Fruit fly (Drosophila melanogaster): ENCODE measurements around the gene Idi.

The Idi gene

dm6 chr3R:21269923-21270322 is at the start of gene Idi, which contains the start of gene AP-2sigma:
Idi (plus strand) TSS chr3R:21270126.
AP-2sigma (minus strand) TSS chr3R:21270075.
- TF ChIP-seq ttk (optimal IDR thresholded peaks at IDR 0.05) (no peak), Myc (optimal IDR thresholded peaks at IDR 0.05) (no peak), Sin3A (optimal IDR thresholded peaks at IDR 0.05) (no peak), h (optimal IDR thresholded peaks at IDR 0.05) (no peak), insv (optimal IDR thresholded peaks at IDR 0.05) (no peak), psq (optimal IDR thresholded peaks at IDR 0.05) (no peak)

- TF ChIP-seq insv (optimal IDR thresholded peaks at IDR 0.05): no peak
- no peak for TF ChIP-seq psq (optimal IDR thresholded peaks at IDR 0.05)
- TF ChIP-seq Myc (optimal IDR thresholded peaks at IDR 0.05): no peak
- no peak for TF ChIP-seq h (optimal IDR thresholded peaks at IDR 0.05)
- TF ChIP-seq ttk (optimal IDR thresholded peaks at IDR 0.05): no peak
- no peak for TF ChIP-seq Sin3A (optimal IDR thresholded peaks at IDR 0.05)
Measured at dm6 chr3R:21223453-21224057, 46.4 kb upstream of the Idi start, which contains the start of the genes CG3337 and Nelf-A. CG3337 (minus strand) TSS chr3R:21223584. Nelf-A (plus strand) TSS chr3R:21223704.

dm6 chr3R:21224230-21224629 is 45.7 kb upstream of the Idi start:
- TF ChIP-seq insv (optimal IDR thresholded peaks at IDR 0.05) (no peak), Sin3A (optimal IDR thresholded peaks at IDR 0.05) (no peak), psq (optimal IDR thresholded peaks at IDR 0.05) (no peak), h (optimal IDR thresholded peaks at IDR 0.05) (no peak), ttk (optimal IDR thresholded peaks at IDR 0.05) (no peak), Myc (optimal IDR thresholded peaks at IDR 0.05) (no peak)

dm6 chr3R:21237099-21237498 is 32.8 kb upstream of the Idi start, which contains the start of gene e:
e (minus strand) TSS chr3R:21237177.
- TF ChIP-seq Myc (optimal IDR thresholded peaks at IDR 0.05) (no peak), Sin3A (optimal IDR thresholded peaks at IDR 0.05) (no peak), h (optimal IDR thresholded peaks at IDR 0.05) (no peak), psq (optimal IDR thresholded peaks at IDR 0.05) (no peak), ttk (optimal IDR thresholded peaks at IDR 0.05) (no peak), insv (optimal IDR thresholded peaks at IDR 0.05) (no peak)

DNA sequence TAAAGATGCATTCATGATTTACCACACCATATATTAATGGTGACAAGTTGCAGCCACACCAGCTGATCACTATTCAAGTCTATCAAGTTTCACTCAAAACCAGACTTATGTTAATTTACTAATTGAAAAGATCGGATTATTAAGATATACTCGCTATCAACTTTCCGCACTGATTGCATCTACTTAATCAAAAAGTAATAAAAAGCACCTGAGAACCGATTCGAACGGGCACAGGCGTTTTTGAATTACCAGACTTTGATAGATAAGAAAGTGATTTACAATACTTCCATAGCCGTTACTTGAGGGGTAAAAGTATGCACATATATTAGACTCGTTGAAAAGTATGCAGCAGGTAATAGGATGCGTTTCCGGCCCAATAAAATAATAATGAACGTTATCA is 28.6 kb upstream of the Idi start:
- TF ChIP-seq Myc (optimal IDR thresholded peaks at IDR 0.05) (no peak), insv (optimal IDR thresholded peaks at IDR 0.05) (no peak), h (optimal IDR thresholded peaks at IDR 0.05) (no peak), psq (optimal IDR thresholded peaks at IDR 0.05) (no peak), Sin3A (optimal IDR thresholded peaks at IDR 0.05) (no peak), ttk (optimal IDR thresholded peaks at IDR 0.05) (no peak)

dm6 chr3R:21242318-21242717 is 27.6 kb upstream of the Idi start, which contains the start of gene CG5892:
CG5892 (plus strand) TSS chr3R:21242618.
- TF ChIP-seq insv (optimal IDR thresholded peaks at IDR 0.05): no peak
- TF ChIP-seq psq (optimal IDR thresholded peaks at IDR 0.05): no peak
- no peak for TF ChIP-seq h (optimal IDR thresholded peaks at IDR 0.05)

DNA sequence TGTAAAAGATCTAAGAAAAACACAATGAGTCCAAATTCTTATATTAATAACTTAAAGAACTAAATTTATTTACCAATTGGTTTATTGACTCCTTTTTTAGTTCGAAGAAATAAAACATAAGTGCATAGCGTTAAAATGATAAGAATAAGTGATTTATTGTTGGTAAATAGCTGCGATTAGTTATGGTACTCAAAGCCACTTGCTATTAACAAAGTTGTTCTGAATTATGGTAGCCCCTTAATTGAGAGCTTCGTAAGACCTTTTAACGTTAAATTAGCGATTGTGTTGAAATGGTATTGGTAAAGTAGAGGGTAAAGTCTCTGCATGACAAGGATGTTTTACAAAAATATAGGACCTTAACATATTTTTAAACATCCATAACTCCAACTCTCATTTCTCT is 24.1 kb upstream of the Idi start:
- TF ChIP-seq Myc (optimal IDR thresholded peaks at IDR 0.05) (no peak), psq (optimal IDR thresholded peaks at IDR 0.05) (no peak), h (optimal IDR thresholded peaks at IDR 0.05) (no peak), ttk (optimal IDR thresholded peaks at IDR 0.05) (no peak), Sin3A (optimal IDR thresholded peaks at IDR 0.05) (no peak), insv (optimal IDR thresholded peaks at IDR 0.05) (no peak)

DNA sequence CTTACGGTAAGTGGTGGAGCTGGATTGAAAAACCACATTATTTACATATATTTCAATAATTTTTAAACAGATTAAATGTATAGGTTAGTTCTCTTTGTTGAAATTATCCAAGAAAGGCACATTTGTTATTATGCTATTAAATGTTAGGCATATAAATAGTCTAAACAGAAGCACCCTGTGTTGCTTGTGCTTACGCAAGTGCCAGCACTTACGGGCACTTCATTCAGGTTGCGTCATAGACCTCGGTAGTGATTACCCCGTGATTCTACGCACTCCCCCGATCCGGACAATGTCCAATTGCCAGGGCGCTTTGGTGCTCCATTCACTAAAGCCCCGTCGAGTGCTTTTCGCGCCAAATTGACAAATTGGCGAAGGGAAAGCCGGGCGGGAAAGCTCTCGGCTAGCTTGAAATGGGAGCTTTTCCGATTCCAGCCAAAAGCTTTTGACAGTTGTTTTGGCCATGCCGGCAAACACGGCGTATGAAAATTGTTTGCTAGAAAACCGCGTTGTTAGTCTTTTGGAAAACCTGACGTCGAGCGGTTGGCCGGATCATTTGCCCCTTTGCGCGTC is 23.3 kb upstream of the Idi start, which contains the start of gene ETHR:
Gene ETHR, plus strand, starts transcription at position 520 of the 570 bp plus-strand sequence.
- no peak for TF ChIP-seq Myc (optimal IDR thresholded peaks at IDR 0.05)
- no peak for TF ChIP-seq Sin3A (optimal IDR thresholded peaks at IDR 0.05)
- TF ChIP-seq psq (optimal IDR thresholded peaks at IDR 0.05): no peak
- no peak for TF ChIP-seq insv (optimal IDR thresholded peaks at IDR 0.05)
- TF ChIP-seq h (optimal IDR thresholded peaks at IDR 0.05): no peak
- no peak for TF ChIP-seq ttk (optimal IDR thresholded peaks at IDR 0.05)

DNA sequence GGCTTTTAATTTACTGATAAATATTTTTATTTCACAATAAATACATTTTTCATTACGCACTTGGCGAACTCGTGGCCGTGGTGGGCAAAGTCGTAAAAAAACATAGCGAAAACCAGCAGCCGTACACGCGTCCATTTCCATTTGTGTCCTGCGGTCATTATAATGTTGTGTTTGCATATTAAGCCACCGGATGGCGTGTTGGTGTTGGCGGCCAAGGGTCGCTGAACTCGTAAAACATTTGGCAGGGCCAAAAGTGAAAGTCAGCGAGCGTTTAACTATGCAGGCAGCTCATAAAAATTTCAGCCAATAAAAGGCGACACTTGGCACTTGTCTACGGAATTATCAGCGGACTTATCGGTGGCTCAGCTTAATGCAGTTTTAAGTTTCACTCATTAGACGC is 17.4 kb upstream of the Idi start:
- TF ChIP-seq ttk (optimal IDR thresholded peaks at IDR 0.05) (no peak), Sin3A (optimal IDR thresholded peaks at IDR 0.05) (no peak)

DNA sequence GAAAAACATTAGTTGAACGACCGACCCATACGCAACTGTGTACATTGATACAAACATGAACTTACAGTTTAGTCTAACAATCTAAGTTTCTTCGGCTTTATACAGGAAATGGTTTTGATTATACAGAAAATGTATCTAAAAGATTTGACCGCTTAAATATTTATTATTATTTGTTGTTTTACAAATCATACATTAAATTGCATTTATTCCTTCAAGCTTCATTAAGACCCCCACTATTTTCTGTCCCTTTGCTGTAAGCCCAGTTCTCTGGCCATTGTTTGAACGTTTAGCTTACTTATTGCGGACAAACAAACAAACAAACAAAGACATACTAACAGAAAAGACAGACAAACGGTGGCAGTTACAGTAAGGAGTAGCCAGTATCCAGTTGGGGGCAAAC is 15.6 kb upstream of the Idi start:
- TF ChIP-seq insv (optimal IDR thresholded peaks at IDR 0.05) (no peak), Sin3A (optimal IDR thresholded peaks at IDR 0.05) (no peak), h (optimal IDR thresholded peaks at IDR 0.05) (no peak), Myc (optimal IDR thresholded peaks at IDR 0.05) (no peak), psq (optimal IDR thresholded peaks at IDR 0.05) (no peak), ttk (optimal IDR thresholded peaks at IDR 0.05) (no peak)

DNA sequence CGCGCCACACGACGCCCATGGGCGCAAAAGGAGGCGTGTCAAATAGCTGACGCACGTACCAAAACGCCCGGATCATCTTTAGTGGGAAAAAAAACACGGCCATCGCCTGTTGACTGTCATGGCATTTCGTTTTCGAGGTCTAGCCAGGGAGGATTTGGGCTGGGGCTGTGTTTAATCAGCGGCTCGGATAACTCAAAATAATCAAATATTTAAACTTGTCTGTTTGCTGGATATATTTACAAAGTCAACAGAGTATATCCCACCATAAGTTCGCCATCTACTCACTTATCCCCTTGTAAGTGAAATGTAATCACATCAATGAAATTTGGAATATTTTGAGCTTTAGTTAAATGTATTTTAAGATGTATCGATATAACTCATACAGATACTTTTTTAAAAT is 9.1 kb upstream of the Idi start:
- TF ChIP-seq Sin3A (optimal IDR thresholded peaks at IDR 0.05) (no peak), insv (optimal IDR thresholded peaks at IDR 0.05) (no peak), ttk (optimal IDR thresholded peaks at IDR 0.05) (no peak)

DNA sequence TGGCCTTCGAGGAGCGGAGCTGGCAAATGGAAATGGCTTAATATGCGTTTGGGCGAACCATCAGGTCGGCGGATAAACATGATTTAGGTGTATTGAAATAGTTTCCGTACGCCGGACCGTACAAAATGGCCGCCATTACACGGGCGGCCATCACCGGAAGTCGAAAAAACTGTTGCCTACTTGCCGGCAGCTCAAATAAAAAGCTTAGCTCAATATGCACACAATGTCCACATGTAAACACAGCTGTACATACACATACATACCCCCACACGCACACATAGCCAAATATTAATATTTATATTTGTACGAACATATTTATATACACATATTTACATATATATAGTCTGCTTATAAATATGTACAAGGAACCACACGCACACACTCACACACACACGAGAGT is 6.7 kb upstream of the Idi start:
- TF ChIP-seq Myc (optimal IDR thresholded peaks at IDR 0.05) (no peak), insv (optimal IDR thresholded peaks at IDR 0.05) (no peak), h (optimal IDR thresholded peaks at IDR 0.05) (no peak), psq (optimal IDR thresholded peaks at IDR 0.05) (no peak), ttk (optimal IDR thresholded peaks at IDR 0.05) (no peak), Sin3A (optimal IDR thresholded peaks at IDR 0.05) (no peak)

DNA sequence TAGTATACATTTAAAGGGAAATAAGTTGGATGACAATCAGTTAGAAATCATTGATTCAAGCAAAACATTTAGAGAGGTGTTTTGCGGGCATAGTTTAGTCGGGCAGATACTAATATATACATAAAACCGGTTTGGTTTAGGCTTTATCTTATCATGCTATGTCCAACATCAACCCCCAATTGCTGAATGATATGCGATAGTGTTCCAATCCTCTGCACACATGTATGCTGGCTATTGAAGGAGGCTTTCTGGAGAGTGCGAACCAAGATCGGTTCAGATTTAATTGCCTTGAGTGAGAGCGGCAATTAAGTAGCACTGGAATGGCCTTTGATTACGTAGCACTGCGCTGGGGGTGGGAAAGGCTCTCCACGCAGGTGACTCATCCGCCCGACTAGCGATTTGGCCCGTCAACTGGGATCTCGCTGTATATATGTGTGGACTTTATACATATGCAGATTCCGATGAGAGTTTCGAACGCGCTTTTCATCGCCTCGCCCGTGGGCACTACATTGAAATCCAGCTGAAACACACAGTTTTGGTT is 1.9 kb upstream of the Idi start:
- TF ChIP-seq Sin3A (optimal IDR thresholded peaks at IDR 0.05) (no peak), Myc (optimal IDR thresholded peaks at IDR 0.05) (no peak), psq (optimal IDR thresholded peaks at IDR 0.05) (no peak), h (optimal IDR thresholded peaks at IDR 0.05) (no peak), ttk (optimal IDR thresholded peaks at IDR 0.05) (no peak), insv (optimal IDR thresholded peaks at IDR 0.05) (no peak)
